Worm (Caenorhabditis elegans) whole organism, late embryonic: ENCODE results near the gene morc-1.

Experiments
- ahr-1 ChIP-seq: sonication (generic microtip); optimal IDR thresholded peaks from 2 replicates; lab custom pipeline; 2016; ENCODE audit warnings: missing genetic modification characterization, missing compliant biosample characterization
- ama-1 ChIP-seq: fragments of 150-350 bp; optimal IDR thresholded peaks from 2 replicates; lab custom pipeline; 2014
- eyg-1 ChIP-seq: sonication (generic microtip); optimal IDR thresholded peaks from 2 replicates; lab custom pipeline; 2016; ENCODE audit warnings: missing genotype, missing genetic modification characterization, missing compliant biosample characterization
- nfya-1 ChIP-seq: sonication (generic microtip); optimal IDR thresholded peaks from 2 replicates; lab custom pipeline; 2017; ENCODE audit warnings: missing genetic modification characterization, mild to moderate bottlenecking, missing compliant biosample characterization, antibody characterized with exemption, moderate library complexity
- npax-4 ChIP-seq: sonication (generic microtip); optimal IDR thresholded peaks from 2 replicates; lab custom pipeline; 2016; ENCODE audit warnings: missing genetic modification characterization, missing compliant biosample characterization
- pqm-1 ChIP-seq: sonication (generic microtip); optimal IDR thresholded peaks from 2 replicates; lab custom pipeline; 2016; ENCODE audit warnings: missing genetic modification characterization, missing compliant biosample characterization
- sox-4 ChIP-seq: sonication (generic microtip); optimal IDR thresholded peaks from 2 replicates; lab custom pipeline; 2017; ENCODE audit warnings: mild to moderate bottlenecking, missing genetic modification characterization, inconsistent platforms, missing compliant biosample characterization
- ztf-16 ChIP-seq: sonication (generic microtip); optimal IDR thresholded peaks from 2 replicates; lab custom pipeline; 2017; ENCODE audit warnings: missing genetic modification characterization, missing compliant biosample characterization

DNA sequence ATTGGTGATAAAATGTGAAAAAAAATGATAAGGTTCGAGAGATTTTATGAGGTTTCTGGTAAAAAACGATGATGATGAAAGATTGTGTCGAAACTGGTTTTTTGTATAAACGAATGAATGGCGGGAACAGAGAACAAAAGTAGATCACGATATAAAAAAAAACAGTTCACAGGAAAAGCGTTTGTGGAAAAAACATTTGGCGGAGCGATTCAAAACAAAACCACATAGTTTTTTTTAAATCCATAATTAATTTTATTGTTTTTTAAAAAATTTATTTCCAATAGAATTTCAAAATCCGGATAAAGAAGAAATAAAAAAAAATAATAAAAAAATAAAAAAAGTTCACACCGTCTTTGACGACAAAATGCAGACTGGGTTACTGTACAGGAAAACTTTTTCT is 8.7 kb upstream of the morc-1 start, which contains the start of gene ZC155.4:
- TF ChIP-seq eyg-1 (tag; lab: Kevin White, UChicago), result no peak
- TF ChIP-seq pqm-1 (tag; lab: Kevin White, UChicago), result no peak
- no peak for TF ChIP-seq ztf-16 (tag; lab: Kevin White, UChicago)
- TF ChIP-seq nfya-1 (tag; lab: Kevin White, UChicago), result no peak
- TF ChIP-seq sox-4 (tag; lab: Kevin White, UChicago), result no peak
- no peak for TF ChIP-seq ama-1 (lab: Kevin White, UChicago)
- no peak for TF ChIP-seq ahr-1 (tag; lab: Kevin White, UChicago)
- TF ChIP-seq npax-4, result no peak
